Worm (Caenorhabditis elegans) whole organism, L4 larva: Measurements from ENCODE around the gene B0336.12.

Source experiments
- aly-2 ChIP-seq: sonication (generic microtip); optimal IDR thresholded peaks from 2 replicates; lab custom pipeline; 2018; ENCODE audit warnings: missing biosample characterization, missing genetic modification characterization
- ceh-28 ChIP-seq: fragments of 150-350 bp; optimal IDR thresholded peaks from 2 replicates; lab custom pipeline; 2014; ENCODE audit warnings: missing biosample characterization, missing genetic modification reagents, missing genetic modification characterization
- dpl-1 ChIP-seq: fragments of 150-350 bp; optimal IDR thresholded peaks from 2 replicates; lab custom pipeline; 2014; ENCODE audit warnings: missing biosample characterization, missing genetic modification reagents, missing genetic modification characterization
- lin-13 ChIP-seq: fragments of 150-350 bp; optimal IDR thresholded peaks from 2 replicates; lab custom pipeline; 2014; ENCODE audit warnings: missing biosample characterization, missing genetic modification reagents, missing genetic modification characterization
- lsy-2 ChIP-seq, 2 experiments: fragments of 150-350 bp in 1 of 2; sonication (generic microtip) in 1 of 2; optimal IDR thresholded peaks; 2 replicates each; lab custom pipeline; 2014 to 2017; ENCODE audit warnings: missing biosample characterization in 2 of 2, missing genetic modification characterization in 2 of 2
- mdl-1 ChIP-seq, 2 experiments: fragments of 150-350 bp in 1 of 2; sonication (generic microtip) in 1 of 2; optimal IDR thresholded peaks; 2 replicates each; lab custom pipeline; 2014 to 2017; ENCODE audit warnings: missing biosample characterization in 2 of 2, missing genetic modification characterization in 2 of 2
- mep-1 ChIP-seq: fragments of 150-350 bp; sonication (generic microtip); optimal IDR thresholded peaks from 3 replicates; lab custom pipeline; 2014; ENCODE audit warnings: missing biosample characterization, missing genetic modification characterization
- nhr-111 ChIP-seq: fragments of 200-800 bp; sonication (Bioruptor generic); optimal IDR thresholded peaks from 2 replicates; lab custom pipeline; 2018; ENCODE audit warnings: mild to moderate bottlenecking, missing genetic modification characterization, missing compliant biosample characterization
- nhr-28 ChIP-seq: fragments of 150-350 bp; optimal IDR thresholded peaks from 2 replicates; lab custom pipeline; 2014; ENCODE audit warnings: missing biosample characterization, missing genetic modification characterization
- nhr-41 ChIP-seq: fragments of 200-800 bp; sonication (Bioruptor generic); IDR thresholded peaks from 2 replicates; pipeline ENCODE4 v1.3.6; 2022; ENCODE audit warnings: missing genetic modification reagents, missing genetic modification characterization, missing compliant biosample characterization
- pqm-1 ChIP-seq: sonication (generic microtip); optimal IDR thresholded peaks from 2 replicates; lab custom pipeline; 2017; ENCODE audit warnings: missing biosample characterization, missing genetic modification characterization
- tag-97 ChIP-seq: fragments of 200-800 bp; sonication (Bioruptor generic); IDR thresholded peaks from 2 replicates; pipeline ENCODE4 v1.3.6; 2022; ENCODE audit warnings: missing genetic modification characterization, missing compliant biosample characterization
- zip-2 ChIP-seq: fragments of 150-350 bp; optimal IDR thresholded peaks from 2 replicates; lab custom pipeline; 2014; ENCODE audit warnings: missing biosample characterization, missing genetic modification characterization

DNA sequence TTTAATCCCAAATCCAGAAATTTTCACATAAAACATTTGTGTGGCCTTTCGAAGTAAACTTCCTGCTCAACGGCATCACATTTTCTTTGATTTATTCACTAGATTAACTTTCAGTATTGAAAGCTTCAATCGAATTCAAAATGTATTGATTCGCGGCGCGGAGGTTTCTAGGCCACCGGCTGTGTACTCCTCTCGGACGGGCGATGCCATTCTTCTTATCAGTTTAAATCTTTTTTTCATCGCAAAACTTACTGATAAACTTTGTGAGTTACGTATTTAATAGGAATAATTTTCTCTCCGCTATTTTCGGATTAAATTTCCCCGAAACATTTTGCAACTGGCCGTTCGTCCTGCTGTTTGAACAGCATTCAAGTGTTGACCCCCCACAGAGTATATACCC, 11.9 kb upstream of the B0336.12 start:
- TF ChIP-seq lsy-2 (tag; optimal IDR thresholded peaks at IDR 0.05; lab: Kevin White, UChicago) = peak in 1 of 2 experiments; percentile 81
- TF ChIP-seq nhr-28 (tag; lab: Kevin White, UChicago) = peak; percentile 67
- TF ChIP-seq zip-2 (tag; lab: Kevin White, UChicago) = no peak
- peak; percentile 58 for TF ChIP-seq mep-1
- no peak for TF ChIP-seq aly-2 (tag; lab: Kevin White, UChicago)
- peak in 1 of 2 experiments; percentile 26 for TF ChIP-seq mdl-1 (tag; optimal IDR thresholded peaks at IDR 0.05; lab: Kevin White, UChicago)
- TF ChIP-seq lin-13 (GFP tag; lab: Kevin White, UChicago) = no peak
- TF ChIP-seq nhr-111 = no peak
- TF ChIP-seq nhr-41 (GFP tag; lab: Robert Waterston, UW) = no peak
- peak; percentile 59 for TF ChIP-seq pqm-1
- TF ChIP-seq dpl-1 (GFP tag; lab: Kevin White, UChicago) = peak; percentile 93
- TF ChIP-seq tag-97 (GFP tag; lab: Robert Waterston, UW) = no peak
- peak; percentile 17 for TF ChIP-seq ceh-28 (tag; lab: Kevin White, UChicago)
